Fruit fly (Drosophila melanogaster): Measurements from ENCODE around the gene Gp93.

The Gp93 gene

DNA sequence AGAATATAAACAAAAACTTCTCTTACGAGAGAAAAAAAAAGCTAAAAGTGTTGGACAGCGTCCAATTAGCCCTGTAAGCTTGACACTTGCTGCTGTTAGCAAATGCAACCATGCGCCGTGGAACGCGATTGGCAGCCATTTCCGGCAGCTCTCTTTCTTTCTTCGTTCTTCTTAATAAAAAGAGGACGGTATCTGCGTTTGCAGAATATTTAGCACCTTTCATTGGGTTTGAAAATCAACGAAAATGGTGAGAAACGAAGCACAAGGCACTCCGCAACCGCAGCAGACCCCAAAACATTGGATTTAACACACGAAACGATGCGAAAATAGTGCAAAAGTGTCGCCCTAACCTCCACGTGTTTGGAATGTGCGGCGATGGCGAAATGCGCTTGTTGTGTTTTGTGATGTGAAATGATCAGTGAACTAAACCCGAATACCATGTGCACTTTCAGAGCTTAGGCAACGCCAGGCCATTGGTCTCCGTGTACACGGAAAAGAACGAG is 25.8 kb upstream of the Gp93 start, which contains the start of gene RpL4 (continued):
- TF ChIP-seq peb (GFP tag; IDR thresholded peaks at IDR 0.05) = no peak
- no peak for TF ChIP-seq CG17829 (tag; optimal IDR thresholded peaks at IDR 0.05)
- peak; percentile 77 for TF ChIP-seq shn (GFP tag; optimal IDR thresholded peaks at IDR 0.05)
- TF ChIP-seq Bteb2 (GFP tag; optimal IDR thresholded peaks at IDR 0.05) = peak; percentile 72
- TF ChIP-seq Vsx1 (GFP tag; optimal IDR thresholded peaks at IDR 0.05) = peak; percentile 83
- peak; percentile 42; the same call in 1 of the 2 replicates for TF ChIP-seq CG32772 (GFP tag; IDR thresholded peaks at IDR 0.05)
- TF ChIP-seq D19A (tag; optimal IDR thresholded peaks at IDR 0.05) = peak; percentile 7
- peak; percentile 55 for TF ChIP-seq CG3995 (GFP tag; optimal IDR thresholded peaks at IDR 0.05)
- peak; percentile 38; the same call in 1 of the 2 replicates for TF ChIP-seq Scr (GFP tag; IDR thresholded peaks at IDR 0.05; ENCODE audit: partially characterized antibody)
- TF ChIP-seq Nf-YB (GFP tag; optimal IDR thresholded peaks at IDR 0.05) = peak; percentile 73
- TF ChIP-seq grn (GFP tag; optimal IDR thresholded peaks at IDR 0.05) = peak; percentile 44
- TF ChIP-seq CG9932 (GFP tag; IDR thresholded peaks at IDR 0.05) = peak; percentile 65
- peak; percentile 87 for TF ChIP-seq HHEX (GFP tag; optimal IDR thresholded peaks at IDR 0.05)
- peak; percentile 75 for TF ChIP-seq kah (GFP tag; optimal IDR thresholded peaks at IDR 0.05)
- peak; percentile 84 for TF ChIP-seq fd102C (GFP tag; optimal IDR thresholded peaks at IDR 0.05)
- no peak for TF ChIP-seq Hr39 (optimal IDR thresholded peaks at IDR 0.05)
- TF ChIP-seq sima (GFP tag; optimal IDR thresholded peaks at IDR 0.05) = peak; percentile 8
- TF ChIP-seq Xrp1 (GFP tag; IDR thresholded peaks at IDR 0.05) = no peak; the same call in 1 of the 2 replicates
- no peak for TF ChIP-seq usp (GFP tag; optimal IDR thresholded peaks at IDR 0.05)
- TF ChIP-seq dati (GFP tag; IDR thresholded peaks at IDR 0.05) = peak; percentile 56
- TF ChIP-seq toy (GFP tag; IDR thresholded peaks at IDR 0.05) = peak; percentile 71
- no peak for TF ChIP-seq CG12769 (tag; optimal IDR thresholded peaks at IDR 0.05)
- peak; percentile 96 for TF ChIP-seq B-H2 (GFP tag; optimal IDR thresholded peaks at IDR 0.05)
- peak; percentile 89 for TF ChIP-seq CG32532 (GFP tag; IDR thresholded peaks at IDR 0.05)
- peak; percentile 67; the same call in 1 of the 2 replicates for TF ChIP-seq sim (GFP tag; IDR thresholded peaks at IDR 0.05)
- peak; percentile 40 for TF ChIP-seq tx (GFP tag; optimal IDR thresholded peaks at IDR 0.05)
- TF ChIP-seq CG7963 (GFP tag; IDR thresholded peaks at IDR 0.05; ENCODE audit: partially characterized antibody) = no peak
- TF ChIP-seq CG42726 (GFP tag; IDR thresholded peaks at IDR 0.05; ENCODE audit: partially characterized antibody) = no peak
- peak; percentile 87 for TF ChIP-seq BtbVII (GFP tag; optimal IDR thresholded peaks at IDR 0.05)
- peak; percentile 78 for TF ChIP-seq CG4424 (GFP tag; optimal IDR thresholded peaks at IDR 0.05)
- peak; percentile 67 for TF ChIP-seq CG7372 (GFP tag; IDR thresholded peaks at IDR 0.05)
- TF ChIP-seq ham (GFP tag; IDR thresholded peaks at IDR 0.05) = no peak
- TF ChIP-seq E2f1 (GFP tag; IDR thresholded peaks at IDR 0.05) = peak; percentile 70
- TF ChIP-seq chif (GFP tag; optimal IDR thresholded peaks at IDR 0.05) = peak; percentile 68 to 84
- TF ChIP-seq en (GFP tag; optimal IDR thresholded peaks at IDR 0.05) = peak; percentile 76
- peak; percentile 70 for TF ChIP-seq Fer2 (tag; optimal IDR thresholded peaks at IDR 0.05)
- no peak for TF ChIP-seq Optix (GFP tag; IDR thresholded peaks at IDR 0.05)
- peak; percentile 77 for TF ChIP-seq Rx (GFP tag; IDR thresholded peaks at IDR 0.05)
- TF ChIP-seq zfh2 (GFP tag; optimal IDR thresholded peaks at IDR 0.05) = peak; percentile 44
- peak; percentile 60 for TF ChIP-seq Dip3 (GFP tag; optimal IDR thresholded peaks at IDR 0.05)
- TF ChIP-seq wek (GFP tag; optimal IDR thresholded peaks at IDR 0.05) = peak; percentile 87
- TF ChIP-seq Meics (GFP tag; optimal IDR thresholded peaks at IDR 0.05) = peak; percentile 93
- no peak for TF ChIP-seq h (optimal IDR thresholded peaks at IDR 0.05)
- no peak for TF ChIP-seq CG34224 (GFP tag; IDR thresholded peaks at IDR 0.05; ENCODE audit: partially characterized antibody)
- TF ChIP-seq CG5953 (GFP tag; IDR thresholded peaks at IDR 0.05) = peak; percentile 88
- peak; percentile 77 for TF ChIP-seq Atf6 (GFP tag; IDR thresholded peaks at IDR 0.05)
- TF ChIP-seq fru (optimal IDR thresholded peaks at IDR 0.05) = no peak
- peak; percentile 76 for TF ChIP-seq lilli (GFP tag; optimal IDR thresholded peaks at IDR 0.05)
- peak; percentile 90 for TF ChIP-seq vvl (GFP tag; IDR thresholded peaks at IDR 0.05)
- TF ChIP-seq twi (tag; optimal IDR thresholded peaks at IDR 0.05) = peak; percentile 51
- no peak for TF ChIP-seq CG16813 (GFP tag; IDR thresholded peaks at IDR 0.05; ENCODE audit: partially characterized antibody)
- TF ChIP-seq CG8388 (GFP tag; optimal IDR thresholded peaks at IDR 0.05) = peak; percentile 71

Measured in whole organism, embryonic.